Worm (Caenorhabditis elegans) whole organism, young adult: ENCODE data around the gene F55G1.7.

ENCODE experiments used
- ama-1 ChIP-seq, 3 experiments: fragments of 150-350 bp in 1 of 3; sonication (generic microtip) in 2 of 3; optimal IDR thresholded peaks; 2 replicates each; lab custom pipeline; 2014 to 2018; ENCODE audit warnings: missing biosample characterization in 2 of 3, missing genetic modification characterization in 2 of 3, missing genetic modification reagents in 2 of 3
- nfya-1 ChIP-seq: sonication (generic microtip); optimal IDR thresholded peaks from 2 replicates; lab custom pipeline; 2017; ENCODE audit warnings: antibody characterized with exemption, missing compliant biosample characterization, missing genetic modification characterization, borderline replicate concordance; ENCODE audit not compliant: insufficient read depth

DNA sequence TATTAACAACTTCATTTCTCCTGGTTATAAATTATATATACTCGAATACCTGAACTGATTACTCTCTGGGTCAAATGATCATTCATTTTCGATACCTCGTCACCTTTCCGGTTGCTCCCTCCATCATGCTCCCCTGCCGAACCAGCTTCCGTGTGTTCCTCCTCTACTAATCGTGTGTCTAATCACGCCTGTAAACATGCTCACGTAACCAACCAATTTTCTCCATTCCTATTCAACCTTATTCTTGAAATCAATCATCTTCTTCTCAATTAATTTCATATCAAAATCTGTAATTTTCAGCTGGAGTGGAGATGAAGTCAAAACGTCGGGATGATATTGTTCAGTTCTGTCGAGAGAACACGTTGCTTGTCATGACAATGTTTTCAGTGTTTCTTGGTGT, 33.7 kb upstream of the F55G1.7 start, which contains the start of gene glt-6:
- TF ChIP-seq nfya-1 (tag; lab: Kevin White, UChicago) = no peak
- no peak for TF ChIP-seq ama-1 (optimal IDR thresholded peaks at IDR 0.05; lab: Kevin White, UChicago)
- no peak for TF ChIP-seq ama-1 (GFP tag; optimal IDR thresholded peaks at IDR 0.05; lab: Kevin White, UChicago)
